Worm (Caenorhabditis elegans) whole organism, late embryonic: ENCODE data around the gene Y57G11B.6.
A peak's percentile ranks its signal among the peaks of the same experiment; 100 is the strongest.

Experiments used
- C38D4.7 ChIP-seq: fragments of 200-800 bp; sonication (Bioruptor generic); optimal IDR thresholded peaks from 2 replicates; lab custom pipeline; 2018; ENCODE audit warnings: mild to moderate bottlenecking, missing genetic modification characterization, moderate library complexity, missing compliant biosample characterization
- F13H6.1 ChIP-seq: sonication (generic microtip); optimal IDR thresholded peaks from 2 replicates; lab custom pipeline; 2016; ENCODE audit warnings: missing genetic modification characterization, missing compliant biosample characterization
- K09A11.1 ChIP-seq: sonication (generic microtip); optimal IDR thresholded peaks from 2 replicates; lab custom pipeline; 2017; ENCODE audit warnings: antibody characterized with exemption, mild to moderate bottlenecking, missing genetic modification characterization, missing compliant biosample characterization; ENCODE audit not compliant: insufficient read depth
- T23F11.4 ChIP-seq: fragments of 200-800 bp; sonication (Bioruptor generic); optimal IDR thresholded peaks from 2 replicates; lab custom pipeline; 2018; ENCODE audit warnings: mild to moderate bottlenecking, missing genetic modification characterization, missing compliant biosample characterization
- Y22D7AL.16 ChIP-seq: sonication (generic microtip); optimal IDR thresholded peaks from 2 replicates; lab custom pipeline; 2016; ENCODE audit warnings: missing genetic modification characterization, missing compliant biosample characterization
- ahr-1 ChIP-seq: sonication (generic microtip); optimal IDR thresholded peaks from 2 replicates; lab custom pipeline; 2016; ENCODE audit warnings: missing genetic modification characterization, missing compliant biosample characterization
- ceh-18 ChIP-seq: sonication (generic microtip); optimal IDR thresholded peaks from 2 replicates; lab custom pipeline; 2016; ENCODE audit warnings: missing genetic modification characterization, missing compliant biosample characterization
- ceh-19 ChIP-seq: fragments of 200-800 bp; sonication (Bioruptor generic); optimal IDR thresholded peaks from 2 replicates; lab custom pipeline; 2018; ENCODE audit warnings: mild to moderate bottlenecking, missing genetic modification characterization, missing compliant biosample characterization
- ceh-2 ChIP-seq: sonication (generic microtip); optimal IDR thresholded peaks from 2 replicates; lab custom pipeline; 2016; ENCODE audit warnings: missing genotype, missing genetic modification characterization, missing compliant biosample characterization
- ceh-22 ChIP-seq: sonication (generic microtip); optimal IDR thresholded peaks from 2 replicates; lab custom pipeline; 2017; ENCODE audit warnings: missing biosample characterization, missing genetic modification characterization
- ceh-30 ChIP-seq: fragments of 150-350 bp; optimal IDR thresholded peaks from 2 replicates; lab custom pipeline; 2014; ENCODE audit warnings: missing biosample characterization, missing genetic modification characterization
- ceh-31 ChIP-seq: sonication (generic microtip); optimal IDR thresholded peaks from 2 replicates; lab custom pipeline; 2016; ENCODE audit warnings: missing genetic modification characterization, missing compliant biosample characterization
- ceh-45 ChIP-seq: fragments of 200-800 bp; sonication (Bioruptor generic); IDR thresholded peaks from 2 replicates; pipeline ENCODE4 v1.3.6; 2022; ENCODE audit warnings: missing genetic modification reagents, missing genetic modification characterization, missing compliant biosample characterization
- ceh-48 ChIP-seq: sonication (generic microtip); optimal IDR thresholded peaks from 2 replicates; lab custom pipeline; 2016; ENCODE audit warnings: missing genetic modification characterization, inconsistent platforms, missing compliant biosample characterization
- ceh-9 ChIP-seq: sonication (generic microtip); optimal IDR thresholded peaks from 2 replicates; lab custom pipeline; 2016; ENCODE audit warnings: mild to moderate bottlenecking, missing genetic modification characterization, inconsistent platforms, missing compliant biosample characterization
- che-1 ChIP-seq: sonication (generic microtip); optimal IDR thresholded peaks from 2 replicates; lab custom pipeline; 2016; ENCODE audit warnings: mild to moderate bottlenecking, missing genetic modification characterization, missing compliant biosample characterization
- dmd-4 ChIP-seq: sonication (generic microtip); optimal IDR thresholded peaks from 2 replicates; lab custom pipeline; 2016; ENCODE audit warnings: borderline replicate concordance, missing genetic modification characterization, missing compliant biosample characterization
- elt-2 ChIP-seq: sonication (generic microtip); optimal IDR thresholded peaks from 2 replicates; lab custom pipeline; 2016; ENCODE audit warnings: missing genetic modification reagents, missing genetic modification characterization, missing compliant biosample characterization
- ets-4 ChIP-seq: sonication (generic microtip); optimal IDR thresholded peaks from 2 replicates; lab custom pipeline; 2016; ENCODE audit warnings: missing genetic modification characterization, missing compliant biosample characterization
- fax-1 ChIP-seq: sonication (generic microtip); optimal IDR thresholded peaks from 2 replicates; lab custom pipeline; 2016; ENCODE audit warnings: missing genotype, missing genetic modification characterization, missing compliant biosample characterization
- fkh-6 ChIP-seq: sonication (generic microtip); optimal IDR thresholded peaks from 2 replicates; lab custom pipeline; 2016; ENCODE audit warnings: missing genetic modification characterization, missing compliant biosample characterization
- hlh-15 ChIP-seq: sonication (generic microtip); optimal IDR thresholded peaks from 2 replicates; lab custom pipeline; 2016; ENCODE audit warnings: missing genetic modification characterization, missing compliant biosample characterization
- hlh-30 ChIP-seq: sonication (generic microtip); optimal IDR thresholded peaks from 2 replicates; lab custom pipeline; 2017; ENCODE audit warnings: antibody characterized with exemption, missing genetic modification characterization, missing compliant biosample characterization; ENCODE audit not compliant: insufficient read depth
- hlh-6 ChIP-seq: sonication (generic microtip); optimal IDR thresholded peaks from 2 replicates; lab custom pipeline; 2016; ENCODE audit warnings: missing genotype, missing genetic modification characterization, missing compliant biosample characterization
- madf-2 ChIP-seq: sonication (generic microtip); optimal IDR thresholded peaks from 2 replicates; lab custom pipeline; 2017; ENCODE audit warnings: missing genetic modification characterization, missing compliant biosample characterization
- mec-3 ChIP-seq: sonication (generic microtip); optimal IDR thresholded peaks from 2 replicates; lab custom pipeline; 2016; ENCODE audit warnings: borderline replicate concordance, missing genetic modification characterization, missing compliant biosample characterization
- nfya-1 ChIP-seq: sonication (generic microtip); optimal IDR thresholded peaks from 2 replicates; lab custom pipeline; 2017; ENCODE audit warnings: missing genetic modification characterization, mild to moderate bottlenecking, missing compliant biosample characterization, antibody characterized with exemption, moderate library complexity
- nhr-11 ChIP-seq: fragments of 150-350 bp; optimal IDR thresholded peaks from 2 replicates; lab custom pipeline; 2014; ENCODE audit warnings: missing biosample characterization, missing genetic modification characterization
- nhr-232 ChIP-seq: sonication (generic microtip); optimal IDR thresholded peaks from 2 replicates; lab custom pipeline; 2016; ENCODE audit warnings: missing genetic modification characterization, missing compliant biosample characterization
- npax-4 ChIP-seq: sonication (generic microtip); optimal IDR thresholded peaks from 2 replicates; lab custom pipeline; 2016; ENCODE audit warnings: missing genetic modification characterization, missing compliant biosample characterization
- odd-2 ChIP-seq: sonication (generic microtip); optimal IDR thresholded peaks from 2 replicates; lab custom pipeline; 2017; ENCODE audit warnings: antibody characterized with exemption, mild to moderate bottlenecking, missing genetic modification characterization, missing compliant biosample characterization
- pag-3 ChIP-seq: sonication (generic microtip); optimal IDR thresholded peaks from 2 replicates; lab custom pipeline; 2016; ENCODE audit warnings: missing compliant biosample characterization, missing genetic modification characterization, borderline replicate concordance
- pax-1 ChIP-seq: fragments of 150-350 bp; optimal IDR thresholded peaks from 2 replicates; lab custom pipeline; 2014; ENCODE audit warnings: missing biosample characterization, missing genetic modification characterization
- ref-2 ChIP-seq: sonication (generic microtip); optimal IDR thresholded peaks from 2 replicates; lab custom pipeline; 2016; ENCODE audit warnings: missing genetic modification characterization, missing compliant biosample characterization
- rnt-1 ChIP-seq: sonication (generic microtip); optimal IDR thresholded peaks from 2 replicates; lab custom pipeline; 2016; ENCODE audit warnings: missing genetic modification characterization, missing compliant biosample characterization
- sdc-2 ChIP-seq: sonication (generic microtip); optimal IDR thresholded peaks from 2 replicates; lab custom pipeline; 2016; ENCODE audit warnings: missing genotype, missing genetic modification characterization, missing compliant biosample characterization
- sox-2 ChIP-seq: fragments of 200-800 bp; sonication (Bioruptor generic); IDR thresholded peaks from 2 replicates; pipeline ENCODE4 v1.3.6; 2022; ENCODE audit warnings: missing genetic modification reagents, missing genetic modification characterization, missing compliant biosample characterization
- sox-4 ChIP-seq: sonication (generic microtip); optimal IDR thresholded peaks from 2 replicates; lab custom pipeline; 2017; ENCODE audit warnings: mild to moderate bottlenecking, missing genetic modification characterization, inconsistent platforms, missing compliant biosample characterization
- tbx-2 ChIP-seq: sonication (generic microtip); optimal IDR thresholded peaks from 2 replicates; lab custom pipeline; 2016; ENCODE audit warnings: missing genetic modification characterization, missing compliant biosample characterization
- tbx-7 ChIP-seq: sonication (generic microtip); optimal IDR thresholded peaks from 2 replicates; lab custom pipeline; 2016; ENCODE audit warnings: missing genotype, missing genetic modification characterization, missing compliant biosample characterization
- ttx-3 ChIP-seq: sonication (generic microtip); optimal IDR thresholded peaks from 2 replicates; lab custom pipeline; 2016; ENCODE audit warnings: missing genetic modification reagents, missing genetic modification characterization, missing compliant biosample characterization
- unc-42 ChIP-seq: sonication (generic microtip); optimal IDR thresholded peaks from 2 replicates; lab custom pipeline; 2016; ENCODE audit warnings: missing genotype, missing genetic modification characterization, missing compliant biosample characterization
- unc-55 ChIP-seq: sonication (generic microtip); optimal IDR thresholded peaks from 2 replicates; lab custom pipeline; 2017; ENCODE audit warnings: missing biosample characterization, missing genetic modification reagents, missing genetic modification characterization

The Y57G11B.6 gene

ce11 chrIV:14586759-14587158 is 32.1 kb upstream of the Y57G11B.6 start:
- TF ChIP-seq tbx-2 (tag; lab: Kevin White, UChicago) (no peak), ceh-22 (tag; lab: Kevin White, UChicago) (no peak), sox-4 (tag; lab: Kevin White, UChicago) (no peak), ceh-19 (no peak), tbx-7 (tag; lab: Kevin White, UChicago) (no peak), odd-2 (no peak), F13H6.1 (tag; lab: Kevin White, UChicago) (no peak), pax-1 (tag; lab: Kevin White, UChicago) (no peak), ceh-18 (tag; lab: Kevin White, UChicago) (no peak), unc-42 (tag; lab: Kevin White, UChicago) (no peak), ceh-2 (tag; lab: Kevin White, UChicago) (no peak), T23F11.4 (GFP tag; lab: Kevin White, UChicago) (no peak), dmd-4 (tag; lab: Kevin White, UChicago) (no peak), hlh-6 (tag; lab: Kevin White, UChicago) (no peak)

DNA sequence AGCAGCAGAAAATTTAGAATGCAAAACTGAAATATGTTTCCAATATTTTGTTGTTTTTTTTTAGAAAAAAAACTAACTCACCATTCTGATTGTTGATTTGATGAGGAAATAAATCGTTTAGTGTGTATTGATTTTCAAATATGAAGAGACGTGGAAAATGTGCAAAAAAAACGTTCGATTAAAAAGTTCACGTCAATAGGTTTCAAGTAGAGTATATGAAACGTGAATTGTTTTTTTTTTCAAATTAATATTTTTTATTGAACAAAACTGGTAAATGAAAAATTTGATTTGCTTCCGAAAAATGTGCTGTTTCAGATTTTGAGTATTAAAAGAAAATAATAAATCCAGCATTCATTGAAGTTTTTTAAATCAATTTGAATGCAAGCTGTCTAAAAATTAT is 26.3 kb upstream of the Y57G11B.6 start, which contains the start of gene irld-18:
TSS of gene irld-18 (minus strand) at position 101 of the 400 bp plus-strand sequence.
- TF ChIP-seq che-1 = no peak
- TF ChIP-seq mec-3 = no peak
- no peak for TF ChIP-seq F13H6.1 (tag; lab: Kevin White, UChicago)
- TF ChIP-seq sox-4 (tag; lab: Kevin White, UChicago) = no peak
- TF ChIP-seq nhr-11 (tag; lab: Kevin White, UChicago) = no peak
- no peak for TF ChIP-seq madf-2 (tag; lab: Kevin White, UChicago)
- TF ChIP-seq sox-2 = no peak
- no peak for TF ChIP-seq ets-4 (tag; lab: Kevin White, UChicago)
- TF ChIP-seq ceh-9 (tag; lab: Kevin White, UChicago) = no peak
- TF ChIP-seq, all 69 proteins: peak for 0

DNA sequence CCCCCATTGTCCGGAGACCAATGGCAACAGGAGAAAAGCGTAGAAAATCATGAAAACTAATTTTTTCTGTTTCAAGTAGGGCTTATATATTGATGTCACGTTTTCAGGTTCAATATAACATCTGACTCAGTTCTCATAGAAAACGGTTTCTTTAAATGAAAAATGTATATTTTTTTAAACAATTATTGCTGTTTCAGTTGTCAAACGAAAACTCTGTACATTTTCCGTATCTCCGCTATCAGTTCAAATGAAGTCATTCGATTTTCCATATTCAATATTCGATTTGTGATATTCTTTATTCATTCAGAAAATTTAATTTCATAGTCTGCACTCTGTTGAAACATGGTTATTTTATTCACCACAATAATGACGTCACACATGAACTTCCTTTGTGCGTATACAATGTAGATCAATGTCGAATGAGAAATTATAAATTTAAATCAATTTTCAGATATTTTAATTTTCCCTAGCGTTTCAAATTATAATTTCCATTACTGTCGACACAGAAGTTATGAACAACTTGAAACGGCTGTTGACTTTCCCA is 24.0 kb upstream of the Y57G11B.6 start, which contains the start of gene Y57G11B.8:
TSS of gene Y57G11B.8 (minus strand) at position 51 of the 544 bp plus-strand sequence.
- TF ChIP-seq elt-2 (tag; lab: Kevin White, UChicago) (no peak), pax-1 (tag; lab: Kevin White, UChicago) (no peak), npax-4 (tag; lab: Kevin White, UChicago) (no peak), hlh-30 (no peak), sox-4 (tag; lab: Kevin White, UChicago) (no peak), sox-2 (no peak)

DNA sequence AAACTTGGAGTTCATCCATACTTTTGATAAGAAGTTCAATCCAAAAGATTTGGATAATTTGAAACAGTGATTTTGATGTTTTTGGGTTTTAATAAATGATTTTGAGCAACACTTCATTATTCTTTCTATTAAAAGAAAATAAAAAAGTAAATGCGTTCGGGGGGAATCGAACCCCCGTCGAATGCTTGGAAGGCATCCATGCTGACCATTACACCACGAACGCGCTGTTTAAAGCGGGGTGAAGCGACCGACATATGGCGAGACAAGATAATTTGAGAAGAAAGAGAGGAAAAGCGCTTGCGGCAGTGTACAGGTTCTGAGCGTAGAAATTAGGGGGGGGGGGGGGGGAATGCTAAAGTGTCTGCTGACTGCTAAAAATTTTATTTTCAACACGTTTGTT is 21.8 kb upstream of the Y57G11B.6 start:
- no peak for TF ChIP-seq sdc-2
- no peak for TF ChIP-seq F13H6.1 (tag; lab: Kevin White, UChicago)
- peak; percentile 16 for TF ChIP-seq ceh-2 (tag; lab: Kevin White, UChicago)
- TF ChIP-seq ceh-45 (GFP tag; lab: Robert Waterston, UW) = 0 out of 2 replicates have a peak, but pooled peaks have one; percentile 21
- no peak for TF ChIP-seq hlh-6 (tag; lab: Kevin White, UChicago)
- peak; percentile 11 for TF ChIP-seq nfya-1 (tag; lab: Kevin White, UChicago)
- no peak for TF ChIP-seq nhr-232 (tag; lab: Kevin White, UChicago)
- TF ChIP-seq madf-2 (tag; lab: Kevin White, UChicago) = no peak
- TF ChIP-seq tbx-7 (tag; lab: Kevin White, UChicago) = no peak
- TF ChIP-seq ceh-22 (tag; lab: Kevin White, UChicago) = no peak
- no peak for TF ChIP-seq ref-2 (tag; lab: Kevin White, UChicago)
- no peak for TF ChIP-seq mec-3
- peak; percentile 3 for TF ChIP-seq hlh-15 (tag; lab: Kevin White, UChicago)
- TF ChIP-seq sox-4 (tag; lab: Kevin White, UChicago) = no peak
- TF ChIP-seq fax-1 = no peak
- TF ChIP-seq ceh-48 = no peak
- no peak for TF ChIP-seq ahr-1
- no peak for TF ChIP-seq fkh-6 (tag; lab: Kevin White, UChicago)
- peak; percentile 4 for TF ChIP-seq ceh-31
- no peak for TF ChIP-seq ceh-30 (tag; lab: Kevin White, UChicago)
- TF ChIP-seq dmd-4 (tag; lab: Kevin White, UChicago) = no peak
- no peak for TF ChIP-seq pag-3 (tag; lab: Kevin White, UChicago)
- no peak for TF ChIP-seq odd-2
- no peak for TF ChIP-seq unc-55 (GFP tag; lab: Kevin White, UChicago)
- no peak for TF ChIP-seq rnt-1 (tag; lab: Kevin White, UChicago)
- TF ChIP-seq C38D4.7 (GFP tag; lab: Kevin White, UChicago) = peak; percentile 56
- TF ChIP-seq Y22D7AL.16 (tag; lab: Kevin White, UChicago) = peak; percentile 55
- no peak for TF ChIP-seq ceh-9 (tag; lab: Kevin White, UChicago)
- TF ChIP-seq elt-2 (tag; lab: Kevin White, UChicago) = peak; percentile 62
- TF ChIP-seq pax-1 (tag; lab: Kevin White, UChicago) = no peak
- TF ChIP-seq K09A11.1 (tag; lab: Kevin White, UChicago) = no peak
- peak; percentile 49 for TF ChIP-seq ttx-3
- TF ChIP-seq nhr-11 (tag; lab: Kevin White, UChicago) = no peak
